Worm (Caenorhabditis elegans): ENCODE data around the gene Y17G9A.2.

- TF ChIP-seq W03F9.2 (tag; optimal IDR thresholded peaks at IDR 0.05) (no peak), him-1 (tag; optimal IDR thresholded peaks at IDR 0.05) (no peak)
These were observed 31.2 kb upstream of the Y17G9A.2 start, which contains the start of gene T08B6.1 for ce11 chrIV:4887258-4887657.
